Fruit fly (Drosophila melanogaster) whole organism: ENCODE measurements around the gene CG10194.

Source experiments
- CG8478 ChIP-seq: fragments of >200 bp; optimal IDR thresholded peaks from 2 replicates; lab custom pipeline; 2018; ENCODE audit warnings: inconsistent platforms
- Dll ChIP-seq: fragments of >200 bp; optimal IDR thresholded peaks from 2 replicates; lab custom pipeline; 2017
- EcR ChIP-seq, 2 experiments: fragments of >200 bp; optimal IDR thresholded peaks; 2 replicates each; lab custom pipeline; 2017; ENCODE audit warnings: missing biosample characterization in 2 of 2, missing genetic modification characterization in 2 of 2, missing genetic modification reagents in 2 of 2
- pan ChIP-seq: fragments of >200 bp; optimal IDR thresholded peaks from 2 replicates; lab custom pipeline; 2017
- psq ChIP-seq: fragments of >200 bp; optimal IDR thresholded peaks from 2 replicates; lab custom pipeline; 2017
- usp ChIP-seq: fragments of >200 bp; optimal IDR thresholded peaks from 2 replicates; lab custom pipeline; 2017; ENCODE audit warnings: missing biosample characterization, missing genetic modification characterization, mixed read lengths

The CG10194 gene

DNA sequence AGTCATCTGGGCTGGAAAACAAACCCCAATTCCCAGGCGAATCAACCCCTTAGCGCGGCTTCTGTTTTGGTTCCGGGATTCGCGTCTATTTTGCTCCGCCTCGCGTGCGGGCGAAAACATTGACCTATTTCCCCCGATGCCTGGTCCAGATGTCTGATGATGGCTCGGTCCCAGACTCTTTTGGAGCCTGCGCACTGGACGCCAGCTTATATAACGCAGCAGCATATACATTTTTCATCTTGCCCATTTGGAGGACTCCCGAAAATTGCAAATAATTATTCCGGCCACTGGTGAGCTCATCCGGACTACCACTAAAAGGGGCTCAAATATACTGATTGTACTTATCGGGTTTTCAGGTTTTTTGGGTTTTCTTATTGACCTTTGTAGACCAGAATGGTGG, 26.2 kb upstream of the CG10194 start:
- TF ChIP-seq pan (lab: Kevin White, UChicago) = no peak
- no peak for TF ChIP-seq psq (lab: Kevin White, UChicago)
- TF ChIP-seq CG8478 (lab: Kevin White, UChicago) = no peak
- no peak for TF ChIP-seq usp (GFP tag; lab: Kevin White, UChicago)
- TF ChIP-seq EcR (GFP tag; optimal IDR thresholded peaks at IDR 0.05; lab: Kevin White, UChicago) = no peak
- no peak for TF ChIP-seq Dll

DNA sequence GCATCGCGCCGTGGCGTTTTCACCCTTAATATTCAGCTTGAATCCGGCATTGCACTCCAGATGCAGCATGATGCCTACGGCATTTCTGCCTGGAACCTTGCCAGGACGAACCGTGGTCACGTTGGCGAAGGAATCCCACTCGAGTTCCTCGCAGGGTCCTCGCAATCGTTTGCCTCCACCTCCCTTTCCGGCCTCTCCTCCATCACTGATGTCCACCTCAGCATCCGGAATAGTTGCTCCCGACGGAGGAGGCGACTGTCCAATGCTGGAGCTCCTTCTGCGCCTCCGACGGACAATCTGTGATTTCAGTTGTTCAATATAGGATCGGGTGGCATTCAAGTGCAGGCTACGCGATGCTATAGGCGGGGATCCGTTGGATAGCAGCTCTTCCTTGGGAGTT, 22.3 kb upstream of the CG10194 start:
- no peak for TF ChIP-seq pan (lab: Kevin White, UChicago)
- TF ChIP-seq CG8478 (lab: Kevin White, UChicago) = no peak
- TF ChIP-seq psq (lab: Kevin White, UChicago) = no peak
- TF ChIP-seq EcR (GFP tag; optimal IDR thresholded peaks at IDR 0.05; lab: Kevin White, UChicago) = no peak
- no peak for TF ChIP-seq Dll
- no peak for TF ChIP-seq usp (GFP tag; lab: Kevin White, UChicago)

DNA sequence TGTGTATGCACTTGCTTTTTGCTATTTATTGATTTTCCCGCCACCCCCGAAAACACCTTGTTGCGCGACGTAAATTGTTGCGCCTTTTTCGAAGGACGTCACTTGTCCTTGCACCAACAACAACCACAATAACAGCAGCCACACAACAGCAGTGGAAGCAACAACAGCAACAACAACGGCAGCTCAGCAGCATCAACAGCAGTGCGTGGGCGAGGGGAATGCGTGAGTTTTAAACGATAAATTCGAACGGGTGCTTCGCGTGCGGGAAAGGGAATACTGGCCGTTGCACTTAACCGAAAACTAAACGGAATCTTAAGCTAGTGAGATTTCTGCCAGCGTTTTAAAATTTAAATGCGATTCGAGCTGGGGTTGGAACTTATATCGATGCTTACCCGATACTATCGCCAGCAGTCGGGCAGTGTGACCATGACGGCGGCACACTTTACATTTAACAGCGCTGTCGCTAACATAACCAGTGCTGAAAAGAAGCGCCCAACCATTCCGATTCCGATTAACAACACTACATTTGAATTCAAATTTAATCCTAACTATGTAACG, 18.5 kb upstream of the CG10194 start, which contains the start of gene cyst:
cyst (minus strand) TSS at position 404 of the 558 bp plus-strand sequence.
- TF ChIP-seq usp (GFP tag; lab: Kevin White, UChicago) (no peak), CG8478 (lab: Kevin White, UChicago) (no peak), EcR (GFP tag; optimal IDR thresholded peaks at IDR 0.05; lab: Kevin White, UChicago) (no peak), psq (lab: Kevin White, UChicago) (no peak), pan (lab: Kevin White, UChicago) (no peak), Dll (no peak)

DNA sequence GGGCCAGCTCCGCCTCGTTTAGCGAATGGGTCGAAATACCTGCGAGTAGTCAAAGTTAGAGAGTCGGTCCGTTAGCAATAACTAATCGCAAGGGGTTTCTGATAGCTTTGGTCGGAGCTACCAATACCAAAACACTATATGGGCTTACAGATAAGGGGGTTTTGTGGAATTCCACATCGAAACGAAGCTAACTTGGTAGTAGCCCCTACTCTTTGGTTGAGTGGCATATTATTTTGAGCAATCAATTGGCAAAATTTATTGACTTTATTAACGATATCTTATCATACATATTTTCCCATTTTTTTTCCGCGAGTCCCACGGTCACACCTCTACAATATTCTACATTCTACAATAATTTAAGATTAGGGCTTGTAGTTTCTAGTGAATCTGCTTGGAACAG, 16.4 kb upstream of the CG10194 start:
- TF ChIP-seq EcR (GFP tag; optimal IDR thresholded peaks at IDR 0.05; lab: Kevin White, UChicago) = no peak
- no peak for TF ChIP-seq Dll
- TF ChIP-seq usp (GFP tag; lab: Kevin White, UChicago) = no peak
- TF ChIP-seq pan (lab: Kevin White, UChicago) = no peak
- no peak for TF ChIP-seq CG8478 (lab: Kevin White, UChicago)

DNA sequence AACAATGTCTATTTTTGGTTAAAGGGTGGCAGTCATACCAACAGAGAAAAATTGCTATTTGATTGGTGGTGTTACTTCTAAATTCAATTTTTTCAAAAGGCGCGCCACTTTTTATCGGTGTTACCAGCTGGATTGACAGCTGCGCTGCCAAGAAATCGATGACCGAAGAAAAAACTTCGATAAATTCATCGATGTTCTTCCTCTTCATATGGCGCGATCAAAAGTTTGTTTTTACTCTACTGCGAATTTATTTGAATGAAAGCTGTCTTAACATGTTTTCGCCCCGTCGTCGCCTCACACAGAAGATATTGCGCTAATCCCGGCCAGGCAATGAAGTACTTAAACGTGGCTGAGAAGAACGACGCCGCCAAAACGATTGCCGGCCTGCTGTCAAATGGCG, 8.1 kb upstream of the CG10194 start, which contains the start of gene Top3alpha:
Top3alpha (plus strand) TSS at position 186 of the 400 bp plus-strand sequence.
- TF ChIP-seq psq (lab: Kevin White, UChicago) (no peak), usp (GFP tag; lab: Kevin White, UChicago) (no peak), EcR (GFP tag; optimal IDR thresholded peaks at IDR 0.05; lab: Kevin White, UChicago) (no peak), pan (lab: Kevin White, UChicago) (no peak), CG8478 (lab: Kevin White, UChicago) (no peak), Dll (no peak)

DNA sequence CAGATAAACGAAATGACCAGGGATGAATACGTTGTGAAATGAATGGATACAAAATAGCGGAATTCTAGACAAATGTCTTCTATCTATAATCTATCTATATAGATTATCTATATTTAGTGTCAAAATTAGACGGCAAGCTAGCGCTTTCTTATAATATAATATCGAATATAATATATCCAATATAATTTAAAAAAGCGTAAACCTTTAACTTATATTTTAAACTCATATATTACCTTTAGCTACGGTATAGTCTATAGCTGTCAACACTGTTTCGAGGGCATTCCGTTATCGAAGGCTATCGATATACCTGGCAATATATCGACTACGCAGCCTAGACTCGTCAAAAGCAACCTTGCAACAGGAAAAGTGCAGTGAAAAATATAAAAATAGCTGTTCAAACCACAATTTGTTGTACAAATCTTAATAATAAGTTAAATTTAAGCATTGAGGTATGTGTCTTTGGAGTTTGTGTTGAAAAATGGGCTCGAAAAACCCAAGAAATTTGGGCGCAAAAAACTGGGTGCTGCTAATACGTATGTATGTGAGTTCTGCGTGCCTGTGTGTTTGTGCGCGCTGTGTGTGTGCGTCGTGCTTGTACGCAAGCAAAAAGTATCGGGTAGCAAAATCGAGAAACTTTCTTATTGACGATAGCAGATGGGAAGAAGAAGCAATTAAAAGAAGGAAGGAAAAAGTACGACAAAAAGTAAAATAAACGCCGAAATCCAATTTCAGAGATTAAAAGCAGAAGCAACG, 3.2 kb upstream of the CG10194 start, which contains the start of the genes swm and Ctu2:
swm (plus strand) TSS at position 318 of the 753 bp plus-strand sequence.
Ctu2 (minus strand) TSS at position 320 of the 753 bp plus-strand sequence.
- no peak for TF ChIP-seq psq (lab: Kevin White, UChicago)
- TF ChIP-seq CG8478 (lab: Kevin White, UChicago) = no peak
- no peak for TF ChIP-seq usp (GFP tag; lab: Kevin White, UChicago)
- no peak for TF ChIP-seq pan (lab: Kevin White, UChicago)
- TF ChIP-seq EcR (GFP tag; optimal IDR thresholded peaks at IDR 0.05; lab: Kevin White, UChicago) = no peak
- TF ChIP-seq Dll = no peak

DNA sequence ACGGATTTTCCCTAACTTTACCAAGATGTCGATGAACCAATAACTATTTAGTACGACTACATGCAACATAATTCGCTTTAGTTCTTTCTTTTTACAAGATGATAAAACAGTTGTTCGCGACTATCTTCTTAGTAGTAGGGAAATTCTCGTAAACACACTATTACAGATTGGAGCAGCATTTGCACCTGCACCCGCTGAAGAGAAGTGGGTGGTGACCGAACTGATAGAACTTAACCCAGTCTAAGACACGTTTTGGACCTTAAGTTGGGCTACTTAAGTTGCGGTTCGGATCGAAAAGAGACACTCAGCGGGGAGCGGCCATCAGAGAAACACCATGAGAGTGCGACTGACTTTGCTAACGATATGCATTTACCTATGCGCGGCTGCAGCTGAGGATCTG, 2.7 kb downstream of the CG10194 start, which contains the start of gene CG13083:
CG13083 (plus strand) TSS at position 301 of the 400 bp plus-strand sequence.
- TF ChIP-seq Dll = no peak
- TF ChIP-seq pan (lab: Kevin White, UChicago) = no peak
- no peak for TF ChIP-seq CG8478 (lab: Kevin White, UChicago)
- no peak for TF ChIP-seq psq (lab: Kevin White, UChicago)
- TF ChIP-seq EcR (GFP tag; optimal IDR thresholded peaks at IDR 0.05; lab: Kevin White, UChicago) = no peak
- TF ChIP-seq usp (GFP tag; lab: Kevin White, UChicago) = no peak

DNA sequence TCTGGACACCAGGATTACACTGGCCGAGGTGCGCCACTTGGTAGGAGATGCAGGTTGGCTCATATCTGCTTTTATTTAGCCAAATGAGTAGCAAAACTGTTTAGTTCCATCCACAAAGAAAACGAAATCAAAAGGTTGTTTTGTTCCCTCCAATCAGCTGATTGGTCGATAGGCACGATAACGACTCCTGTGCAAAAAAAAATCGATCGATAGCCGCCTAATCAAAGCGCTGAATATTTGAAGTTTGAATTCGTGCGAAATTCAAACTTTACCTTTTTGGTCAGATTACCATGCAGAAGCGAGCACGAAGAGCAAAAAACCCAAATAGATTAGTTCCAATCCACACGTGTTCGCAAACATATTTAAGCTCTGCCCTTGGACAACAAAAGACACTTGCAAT, 5.4 kb downstream of the CG10194 start, which contains the start of the genes CG10195 and CG13084:
CG10195 (minus strand) TSS at position 167 of the 400 bp plus-strand sequence.
CG13084 (plus strand) TSS at position 392 of the 400 bp plus-strand sequence.
- TF ChIP-seq psq (lab: Kevin White, UChicago) (no peak), Dll (no peak), usp (GFP tag; lab: Kevin White, UChicago) (no peak)

DNA sequence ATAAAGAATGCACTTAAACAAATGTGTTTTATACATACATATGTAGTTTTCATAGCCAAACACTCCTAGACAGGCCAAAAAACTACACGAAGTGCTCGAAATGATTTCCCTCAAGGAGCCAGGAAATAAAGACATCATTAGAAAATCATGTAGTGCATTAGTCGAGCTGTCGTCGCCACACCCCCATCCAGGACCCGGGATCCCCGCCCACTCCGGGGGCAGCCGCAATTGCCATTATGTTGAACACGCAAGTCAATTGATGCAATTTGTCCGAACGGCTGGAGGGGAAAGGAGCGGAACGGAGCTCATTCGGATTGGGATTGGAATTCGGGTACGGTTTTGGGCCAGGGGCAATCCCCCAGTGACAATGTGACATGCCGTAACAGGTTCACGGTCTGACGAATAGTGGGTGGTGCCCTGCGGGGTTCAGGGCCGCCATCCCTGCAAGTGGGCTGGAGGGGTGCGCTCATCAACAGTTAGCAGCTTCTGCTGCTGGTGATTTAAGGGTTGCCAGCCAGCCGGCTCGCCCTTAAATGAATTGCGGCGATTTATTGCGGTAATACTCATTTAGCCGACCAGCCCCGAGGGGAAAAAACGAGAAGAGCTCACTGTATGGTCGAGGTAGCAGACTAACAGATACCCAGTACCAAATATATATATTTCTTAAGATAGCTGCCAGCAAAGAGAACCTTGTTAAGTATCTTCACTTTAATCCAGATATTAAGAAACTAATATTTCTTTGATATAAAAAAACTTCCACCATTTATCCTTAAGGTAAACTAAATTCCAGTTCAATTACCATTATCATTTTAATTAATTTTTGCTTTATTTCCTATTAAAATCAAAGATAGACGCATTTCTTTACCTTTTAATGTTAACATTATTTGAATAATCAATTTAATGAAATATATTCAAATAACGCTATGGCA, 9.2 kb downstream of the CG10194 start:
- no peak for TF ChIP-seq EcR (GFP tag; optimal IDR thresholded peaks at IDR 0.05; lab: Kevin White, UChicago)
- TF ChIP-seq psq (lab: Kevin White, UChicago) = no peak
- no peak for TF ChIP-seq Dll
- no peak for TF ChIP-seq usp (GFP tag; lab: Kevin White, UChicago)
- no peak for TF ChIP-seq pan (lab: Kevin White, UChicago)
- no peak for TF ChIP-seq CG8478 (lab: Kevin White, UChicago)

DNA sequence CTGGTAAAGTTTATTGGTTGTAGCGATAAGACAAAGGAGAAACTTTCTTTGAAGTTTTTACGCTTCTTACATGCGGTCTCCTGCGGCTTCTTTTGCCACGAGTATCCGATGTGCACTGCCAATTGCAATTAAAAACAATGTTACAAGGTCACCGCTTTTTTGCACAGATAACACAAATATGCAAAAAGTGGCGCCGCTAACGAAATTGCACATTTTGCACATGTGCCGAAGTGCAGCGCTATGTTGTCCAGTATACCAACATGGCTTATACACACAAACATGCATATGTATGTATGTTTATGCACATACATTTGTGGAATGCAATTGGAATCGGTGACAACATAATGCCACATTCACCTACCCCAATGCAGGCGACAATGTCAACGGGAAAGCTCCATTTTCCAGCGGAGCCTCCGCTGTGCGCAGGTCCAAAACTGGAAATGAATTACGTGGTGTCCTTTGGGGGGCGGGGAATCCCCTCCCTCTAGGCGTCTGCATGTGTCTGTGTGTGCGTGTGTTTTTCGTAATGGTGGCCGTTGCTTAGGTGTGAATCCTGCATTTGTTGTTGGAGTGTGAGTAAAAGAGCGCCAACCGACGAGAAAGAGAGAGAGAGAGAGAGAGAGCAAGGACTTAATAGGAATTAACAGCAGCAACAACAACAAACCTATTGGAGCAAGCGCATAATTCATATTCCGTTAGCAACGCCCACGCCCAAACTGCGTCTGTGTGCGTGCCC, 10.5 kb downstream of the CG10194 start:
- no peak for TF ChIP-seq usp (GFP tag; lab: Kevin White, UChicago)
